Worm (Caenorhabditis elegans): ENCODE results near the gene nspc-13.

nspc-13 gene

ce11 chrX:12321357-12321756 is 35.9 kb upstream of the nspc-13 start, which contains the start of gene F17A2.13:
F17A2.13 (plus strand) TSS chrX:12321657.
- no peak for TF ChIP-seq ref-2 (tag; optimal IDR thresholded peaks at IDR 0.05)
- no peak for TF ChIP-seq ama-1 (optimal IDR thresholded peaks at IDR 0.05)
- TF ChIP-seq rnt-1 (tag; optimal IDR thresholded peaks at IDR 0.05), result no peak
- TF ChIP-seq ceh-22 (tag; optimal IDR thresholded peaks at IDR 0.05), result no peak
- no peak for TF ChIP-seq unc-3 (GFP tag; conservative IDR thresholded peaks at IDR 0.05)
- no peak for TF ChIP-seq unc-3 (tag; optimal IDR thresholded peaks at IDR 0.05)
- no peak for TF ChIP-seq ceh-48 (tag; optimal IDR thresholded peaks at IDR 0.05)
- TF ChIP-seq ttx-3 (tag; optimal IDR thresholded peaks at IDR 0.05), result no peak
- no peak for TF ChIP-seq pax-1 (tag; optimal IDR thresholded peaks at IDR 0.05)
- no peak for TF ChIP-seq hlh-15 (tag; optimal IDR thresholded peaks at IDR 0.05)
- no peak for TF ChIP-seq pha-2 (tag; optimal IDR thresholded peaks at IDR 0.05)
- no peak for TF ChIP-seq pqm-1 (tag; optimal IDR thresholded peaks at IDR 0.05)
- TF ChIP-seq sox-4 (tag; optimal IDR thresholded peaks at IDR 0.05), result no peak
- TF ChIP-seq syd-9 (tag; optimal IDR thresholded peaks at IDR 0.05), result no peak
- TF ChIP-seq unc-42 (tag; optimal IDR thresholded peaks at IDR 0.05), result no peak
- no peak for TF ChIP-seq T23F11.4 (GFP tag; optimal IDR thresholded peaks at IDR 0.05)
- no peak for TF ChIP-seq dmd-4 (tag; optimal IDR thresholded peaks at IDR 0.05; ENCODE audit: borderline replicate concordance)

- TF ChIP-seq hlh-30 (tag; optimal IDR thresholded peaks at IDR 0.05; ENCODE audit: insufficient read depth), result no peak
- TF ChIP-seq pha-2 (tag; optimal IDR thresholded peaks at IDR 0.05), result no peak
- TF ChIP-seq lim-6 (tag; optimal IDR thresholded peaks at IDR 0.05), result no peak
- TF ChIP-seq eyg-1 (tag; optimal IDR thresholded peaks at IDR 0.05), result no peak
- TF ChIP-seq ceh-31 (tag; optimal IDR thresholded peaks at IDR 0.05), result no peak
- TF ChIP-seq ceh-14 (tag; optimal IDR thresholded peaks at IDR 0.05), result no peak
- no peak for TF ChIP-seq hlh-8 (tag; optimal IDR thresholded peaks at IDR 0.05)
- TF ChIP-seq ceh-48 (tag; optimal IDR thresholded peaks at IDR 0.05), result no peak
- TF ChIP-seq K09A11.1 (tag; optimal IDR thresholded peaks at IDR 0.05; ENCODE audit: insufficient read depth), result no peak
- TF ChIP-seq pha-4 (tag; optimal IDR thresholded peaks at IDR 0.05), result no peak
- no peak for TF ChIP-seq Y22D7AL.16 (tag; optimal IDR thresholded peaks at IDR 0.05)
These were observed 33.8 kb upstream of the nspc-13 start, which contains the start of gene srd-40 for ce11 chrX:12323439-12323838. srd-40 (plus strand) TSS chrX:12323739.

- no peak for TF ChIP-seq eyg-1 (tag; optimal IDR thresholded peaks at IDR 0.05)
- TF ChIP-seq hlh-8 (tag; optimal IDR thresholded peaks at IDR 0.05), result no peak
- TF ChIP-seq tbx-2 (tag; optimal IDR thresholded peaks at IDR 0.05), result no peak
- no peak for TF ChIP-seq pag-3 (tag; optimal IDR thresholded peaks at IDR 0.05; ENCODE audit: borderline replicate concordance)
- TF ChIP-seq sox-4 (tag; optimal IDR thresholded peaks at IDR 0.05), result no peak
- TF ChIP-seq ceh-19 (GFP tag; optimal IDR thresholded peaks at IDR 0.05), result no peak
These were observed 30.8 kb upstream of the nspc-13 start, which contains the start of gene srd-41 for ce11 chrX:12326424-12326823. srd-41 (plus strand) TSS chrX:12326724.

ce11 chrX:12328676-12329075 is 28.6 kb upstream of the nspc-13 start, which contains the start of gene srd-45:
srd-45 (plus strand) TSS chrX:12328976.
- no peak for TF ChIP-seq fkh-6 (tag; optimal IDR thresholded peaks at IDR 0.05)
- TF ChIP-seq rnt-1 (tag; optimal IDR thresholded peaks at IDR 0.05), result no peak
- no peak for TF ChIP-seq tbx-2 (tag; optimal IDR thresholded peaks at IDR 0.05)
- TF ChIP-seq pros-1 (tag; optimal IDR thresholded peaks at IDR 0.05), result no peak
- TF ChIP-seq tbx-7 (tag; optimal IDR thresholded peaks at IDR 0.05), result no peak

- TF ChIP-seq unc-55 (GFP tag; optimal IDR thresholded peaks at IDR 0.05), result no peak
- TF ChIP-seq pag-3 (tag; optimal IDR thresholded peaks at IDR 0.05; ENCODE audit: borderline replicate concordance), result no peak
- no peak for TF ChIP-seq elt-4 (tag; optimal IDR thresholded peaks at IDR 0.05)
- no peak for TF ChIP-seq hlh-15 (tag; optimal IDR thresholded peaks at IDR 0.05)
- no peak for TF ChIP-seq ceh-2 (tag; optimal IDR thresholded peaks at IDR 0.05)
- no peak for TF ChIP-seq syd-9 (tag; optimal IDR thresholded peaks at IDR 0.05)
- TF ChIP-seq ceh-48 (tag; optimal IDR thresholded peaks at IDR 0.05), result no peak
- no peak for TF ChIP-seq ceh-30 (tag; optimal IDR thresholded peaks at IDR 0.05)
- TF ChIP-seq hlh-30 (tag; optimal IDR thresholded peaks at IDR 0.05; ENCODE audit: insufficient read depth), result no peak
- no peak for TF ChIP-seq eyg-1 (tag; optimal IDR thresholded peaks at IDR 0.05)
- no peak for TF ChIP-seq dmd-4 (tag; optimal IDR thresholded peaks at IDR 0.05; ENCODE audit: borderline replicate concordance)
- no peak for TF ChIP-seq ceh-9 (tag; optimal IDR thresholded peaks at IDR 0.05)
- no peak for TF ChIP-seq nhr-232 (tag; optimal IDR thresholded peaks at IDR 0.05)
- TF ChIP-seq rnt-1 (tag; optimal IDR thresholded peaks at IDR 0.05), result no peak
- TF ChIP-seq ceh-18 (tag; optimal IDR thresholded peaks at IDR 0.05), result no peak
- no peak for TF ChIP-seq nhr-11 (tag; optimal IDR thresholded peaks at IDR 0.05)
- no peak for TF ChIP-seq C38D4.7 (GFP tag; optimal IDR thresholded peaks at IDR 0.05)
- TF ChIP-seq sdc-2 (tag; optimal IDR thresholded peaks at IDR 0.05), result no peak
- TF ChIP-seq hlh-8 (tag; optimal IDR thresholded peaks at IDR 0.05), result no peak
These were observed 25.4 kb upstream of the nspc-13 start, which contains the start of gene srd-46 for ce11 chrX:12331795-12332194. srd-46 (plus strand) TSS chrX:12332095.

Data from whole organism, late embryonic.